Fruit fly (Drosophila melanogaster): Measurements from ENCODE around the gene ATPsynE.

ATPsynE gene

DNA sequence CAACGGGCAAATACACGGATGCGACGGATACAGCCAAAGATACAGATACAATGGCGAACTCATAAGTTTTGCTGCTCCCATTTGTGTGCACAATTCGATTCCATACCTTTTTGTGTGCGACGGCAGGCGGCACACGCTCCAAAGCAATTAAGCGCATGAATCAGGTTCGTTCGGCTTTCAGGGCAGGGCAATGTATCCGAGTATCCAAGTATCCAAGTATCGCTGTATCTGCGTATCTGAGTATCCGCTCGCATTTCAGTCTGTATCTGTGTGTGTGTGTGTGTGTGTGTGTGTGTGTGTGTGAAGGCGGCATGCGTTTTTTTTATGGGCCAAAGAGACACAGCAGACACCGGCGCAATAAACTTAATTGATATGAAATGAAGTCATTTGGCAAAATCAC is 36.4 kb downstream of the ATPsynE start (continued):
- TF ChIP-seq Eip75B (GFP tag; optimal IDR thresholded peaks at IDR 0.05) (no peak), net (GFP tag; optimal IDR thresholded peaks at IDR 0.05) (no peak), CG31627 (GFP tag; optimal IDR thresholded peaks at IDR 0.05) (no peak)

DNA sequence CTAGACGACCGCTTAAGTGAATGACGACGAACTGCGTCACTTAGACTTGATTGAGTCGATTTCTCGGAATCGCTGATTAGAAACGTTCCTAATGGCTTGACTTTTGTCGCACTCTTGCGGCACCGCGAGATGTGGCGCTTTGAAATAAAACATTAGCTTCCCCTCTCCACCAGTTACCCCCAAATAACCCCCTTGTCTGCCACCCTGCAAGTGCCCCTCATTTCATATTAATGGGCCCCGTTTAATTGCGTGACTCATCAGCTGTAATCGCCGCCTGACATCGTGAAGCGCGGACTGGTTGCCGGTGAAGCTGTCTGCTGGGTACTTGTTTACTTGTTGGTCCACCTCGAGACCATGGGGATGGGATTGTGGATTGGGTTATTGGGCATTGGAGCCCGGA is 37.4 kb downstream of the ATPsynE start:
- peak in 1 of 2 experiments; percentile 47 for TF ChIP-seq ss (GFP tag; optimal IDR thresholded peaks at IDR 0.05)
- TF ChIP-seq Hr4 (GFP tag; optimal IDR thresholded peaks at IDR 0.05) = no peak
- 0 out of 3 replicates have a peak, but pooled peaks have one; percentile 24 for TF ChIP-seq eg (GFP tag; IDR thresholded peaks at IDR 0.05)
- 0 out of 3 replicates have a peak, but pooled peaks have one; percentile 23 for TF ChIP-seq CG6163 (GFP tag; IDR thresholded peaks at IDR 0.05)
- 0 out of 2 replicates have a peak, but pooled peaks have one; percentile 10 for TF ChIP-seq Gug (GFP tag; IDR thresholded peaks at IDR 0.05)
- no peak for TF ChIP-seq net (GFP tag; optimal IDR thresholded peaks at IDR 0.05)

DNA sequence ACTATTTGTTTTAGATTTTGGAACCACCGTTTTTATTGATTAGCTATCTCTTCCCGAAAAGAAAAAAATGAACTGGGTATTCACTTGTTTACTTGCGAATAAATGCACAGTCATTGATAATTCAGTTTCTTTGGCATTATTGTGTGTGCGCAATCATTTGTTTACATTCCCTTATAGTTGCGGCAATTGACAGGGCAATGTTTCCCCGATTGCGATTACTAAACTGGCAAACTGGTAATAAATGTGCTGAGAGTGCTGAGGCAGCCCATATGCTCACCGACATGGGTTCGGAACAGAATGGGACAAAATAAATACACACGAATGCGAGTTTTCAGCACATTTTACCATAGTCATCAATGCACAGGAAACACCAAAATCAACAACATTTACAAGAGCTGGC is 39.2 kb downstream of the ATPsynE start:
- TF ChIP-seq CG11294 (GFP tag; IDR thresholded peaks at IDR 0.05) = no peak
- TF ChIP-seq Sox15 (GFP tag; optimal IDR thresholded peaks at IDR 0.05) = no peak
- TF ChIP-seq fkh (GFP tag; optimal IDR thresholded peaks at IDR 0.05) = peak; percentile 56

- peak; percentile 34 for TF ChIP-seq svp (GFP tag)
- no peak for TF ChIP-seq CG11902 (GFP tag; optimal IDR thresholded peaks at IDR 0.05)
Measured at dm6 chr3R:14366882-14367281, 40.1 kb downstream of the ATPsynE start.

- TF ChIP-seq cyc (GFP tag; optimal IDR thresholded peaks at IDR 0.05) (no peak), ss (GFP tag; optimal IDR thresholded peaks at IDR 0.05) (peak in 1 of 2 experiments; percentile 56), vri (GFP tag; optimal IDR thresholded peaks at IDR 0.05) (peak; percentile 17), esn (GFP tag; optimal IDR thresholded peaks at IDR 0.05) (no peak), Eip93F (GFP tag; optimal IDR thresholded peaks at IDR 0.05) (no peak), eg (GFP tag; IDR thresholded peaks at IDR 0.05) (peak; percentile 39; the same call in 1 of the 3 replicates), Eip78C (GFP tag) (peak; percentile 8), CG15336 (GFP tag; IDR thresholded peaks at IDR 0.05) (peak; percentile 9; the same call in 1 of the 2 replicates), Hr38 (GFP tag; optimal IDR thresholded peaks at IDR 0.05) (no peak), CG6163 (GFP tag; IDR thresholded peaks at IDR 0.05) (peak; percentile 58; the same call in 1 of the 3 replicates), dsx (GFP tag; optimal IDR thresholded peaks at IDR 0.05; ENCODE audit: poor library complexity, severe bottlenecking) (peak; percentile 56), fkh (GFP tag; optimal IDR thresholded peaks at IDR 0.05) (peak; percentile 56), CG3919 (GFP tag; optimal IDR thresholded peaks at IDR 0.05) (peak; percentile 49), Lpt (GFP tag; optimal IDR thresholded peaks at IDR 0.05) (no peak), Sox14 (GFP tag; optimal IDR thresholded peaks at IDR 0.05) (no peak)
Measured at dm6 chr3R:14369481-14370198, 42.9 kb downstream of the ATPsynE start.

dm6 chr3R:14370199-14370933 is 43.6 kb downstream of the ATPsynE start:
- TF ChIP-seq Lpt (GFP tag; optimal IDR thresholded peaks at IDR 0.05) (peak; percentile 97), CG6276 (GFP tag; optimal IDR thresholded peaks at IDR 0.05) (peak; percentile 94), CG3032 (tag; optimal IDR thresholded peaks at IDR 0.05) (peak; percentile 91), CG31627 (GFP tag; optimal IDR thresholded peaks at IDR 0.05) (peak; percentile 95), Blimp-1 (GFP tag; optimal IDR thresholded peaks at IDR 0.05) (peak; percentile 64), fkh (GFP tag; optimal IDR thresholded peaks at IDR 0.05) (no peak), fd85E (GFP tag; optimal IDR thresholded peaks at IDR 0.05) (peak; percentile 85), CG32006 (GFP tag; optimal IDR thresholded peaks at IDR 0.05) (peak; percentile 98), CG3919 (GFP tag; optimal IDR thresholded peaks at IDR 0.05) (peak; percentile 97), ss (GFP tag; optimal IDR thresholded peaks at IDR 0.05) (peak; percentile 87 to 91), CG10669 (GFP tag; optimal IDR thresholded peaks at IDR 0.05) (peak; percentile 96), CG15336 (GFP tag; IDR thresholded peaks at IDR 0.05) (peak; percentile 99), dsx (GFP tag; optimal IDR thresholded peaks at IDR 0.05; ENCODE audit: poor library complexity, severe bottlenecking) (peak; percentile 56), CG1621 (tag; optimal IDR thresholded peaks at IDR 0.05) (peak; percentile 95), CG10631 (GFP tag; optimal IDR thresholded peaks at IDR 0.05) (peak; percentile 98), CG11762 (GFP tag; optimal IDR thresholded peaks at IDR 0.05; ENCODE audit: insufficient read depth) (peak; percentile 96), CG6163 (GFP tag; IDR thresholded peaks at IDR 0.05) (peak; percentile 98), Eip78C (GFP tag) (peak; percentile 99), acj6 (GFP tag; optimal IDR thresholded peaks at IDR 0.05) (peak; percentile 98), esn (GFP tag; optimal IDR thresholded peaks at IDR 0.05) (peak; percentile 97), net (GFP tag; optimal IDR thresholded peaks at IDR 0.05) (peak; percentile 98), pdm3 (GFP tag; optimal IDR thresholded peaks at IDR 0.05) (peak; percentile 98), dac (GFP tag; optimal IDR thresholded peaks at IDR 0.05) (peak; percentile 94), Met (GFP tag; optimal IDR thresholded peaks at IDR 0.05) (peak; percentile 97)
